Worm (Caenorhabditis elegans) whole organism, L2 larva: ENCODE data around the gene Y73C8C.4.
"Not testable (repeated sequence)": the region's sequence is repeated elsewhere in the genome, so short reads cannot be mapped to it uniquely, and the experiment has no call there.

Source experiments
- C34F6.9 ChIP-seq: fragments of 150-350 bp; optimal IDR thresholded peaks from 2 replicates; lab custom pipeline; 2014; ENCODE audit warnings: missing biosample characterization, missing genetic modification characterization
- F13H6.1 ChIP-seq: sonication (generic microtip); optimal IDR thresholded peaks from 2 replicates; lab custom pipeline; 2016; ENCODE audit warnings: missing genetic modification characterization, missing compliant biosample characterization
- Y55F3AM.14 ChIP-seq: fragments of 200-800 bp; sonication (Bioruptor generic); optimal IDR thresholded peaks from 2 replicates; lab custom pipeline; 2018; ENCODE audit warnings: mild to moderate bottlenecking, missing genetic modification characterization, missing compliant biosample characterization
- ZK546.5 ChIP-seq: sonication (generic microtip); optimal IDR thresholded peaks from 2 replicates; lab custom pipeline; 2017; ENCODE audit warnings: missing biosample characterization, missing genetic modification characterization
- alr-1 ChIP-seq: fragments of 150-350 bp; optimal IDR thresholded peaks from 2 replicates; lab custom pipeline; 2014; ENCODE audit warnings: missing biosample characterization, missing genetic modification characterization
- ama-1 ChIP-seq: fragments of 150-350 bp; optimal IDR thresholded peaks from 2 replicates; lab custom pipeline; 2018; ENCODE audit warnings: inconsistent platforms
- blmp-1 ChIP-seq: sonication (generic microtip); optimal IDR thresholded peaks from 2 replicates; lab custom pipeline; 2017; ENCODE audit warnings: missing genetic modification characterization, mild to moderate bottlenecking, missing compliant biosample characterization, antibody characterized with exemption, moderate library complexity; ENCODE audit not compliant: insufficient read depth
- ceh-16 ChIP-seq: fragments of 150-350 bp; optimal IDR thresholded peaks from 2 replicates; lab custom pipeline; 2014; ENCODE audit warnings: missing biosample characterization, missing genetic modification characterization
- ceh-82 ChIP-seq: fragments of 150-350 bp; optimal IDR thresholded peaks from 2 replicates; lab custom pipeline; 2014; ENCODE audit warnings: missing biosample characterization, missing genetic modification characterization
- crh-2 ChIP-seq: sonication (generic microtip); optimal IDR thresholded peaks from 2 replicates; lab custom pipeline; 2017; ENCODE audit warnings: missing biosample characterization, missing genetic modification characterization
- dmd-4 ChIP-seq: sonication (generic microtip); optimal IDR thresholded peaks from 2 replicates; lab custom pipeline; 2017; ENCODE audit warnings: missing biosample characterization, missing genetic modification characterization
- elt-3 ChIP-seq: sonication (generic microtip); optimal IDR thresholded peaks from 2 replicates; lab custom pipeline; 2017; ENCODE audit warnings: missing biosample characterization, missing genetic modification characterization
- lin-13 ChIP-seq: fragments of 150-350 bp; optimal IDR thresholded peaks from 2 replicates; lab custom pipeline; 2014; ENCODE audit warnings: missing biosample characterization, missing genetic modification reagents, missing genetic modification characterization
- lsy-2 ChIP-seq, 2 experiments: fragments of 150-350 bp in 1 of 2; sonication (generic microtip) in 1 of 2; optimal IDR thresholded peaks; 2 replicates each; lab custom pipeline; 2014 to 2017; ENCODE audit warnings: missing biosample characterization in 2 of 2, missing genetic modification characterization in 2 of 2
- mab-5 ChIP-seq: fragments of 150-350 bp; optimal IDR thresholded peaks from 2 replicates; lab custom pipeline; 2014; ENCODE audit warnings: missing biosample characterization, missing genetic modification characterization
- nhr-12 ChIP-seq: fragments of 150-350 bp; optimal IDR thresholded peaks from 2 replicates; lab custom pipeline; 2014; ENCODE audit warnings: missing biosample characterization, missing genetic modification characterization
- nhr-237 ChIP-seq: fragments of 150-350 bp; optimal IDR thresholded peaks from 2 replicates; lab custom pipeline; 2014; ENCODE audit warnings: missing biosample characterization, missing genetic modification characterization
- nhr-25 ChIP-seq: fragments of 150-350 bp; sonication (generic microtip); optimal IDR thresholded peaks from 3 replicates; lab custom pipeline; 2014; ENCODE audit warnings: missing biosample characterization, missing genetic modification characterization
- nhr-6 ChIP-seq: fragments of 150-350 bp; optimal IDR thresholded peaks from 2 replicates; lab custom pipeline; 2014; ENCODE audit warnings: missing biosample characterization, missing genetic modification characterization
- nhr-77 ChIP-seq: fragments of 150-350 bp; optimal IDR thresholded peaks from 2 replicates; lab custom pipeline; 2014; ENCODE audit warnings: missing biosample characterization, missing genetic modification characterization
- peb-1 ChIP-seq: fragments of 150-350 bp; optimal IDR thresholded peaks from 2 replicates; lab custom pipeline; 2014; ENCODE audit warnings: missing biosample characterization, missing genetic modification characterization
- sem-4 ChIP-seq: fragments of 150-350 bp; optimal IDR thresholded peaks from 2 replicates; lab custom pipeline; 2014; ENCODE audit warnings: missing biosample characterization, missing genetic modification reagents, missing genetic modification characterization
- skn-1 ChIP-seq: sonication (generic microtip); optimal IDR thresholded peaks from 2 replicates; lab custom pipeline; 2017; ENCODE audit warnings: missing biosample characterization, missing genetic modification characterization
- snpc-4 ChIP-seq: fragments of 150-350 bp; optimal IDR thresholded peaks from 2 replicates; lab custom pipeline; 2014; ENCODE audit warnings: missing biosample characterization, missing genetic modification characterization
- unc-39 ChIP-seq: fragments of 150-350 bp; optimal IDR thresholded peaks from 2 replicates; lab custom pipeline; 2014; ENCODE audit warnings: missing biosample characterization, missing genetic modification characterization
- unc-62 ChIP-seq: fragments of 150-350 bp; optimal IDR thresholded peaks from 2 replicates; lab custom pipeline; 2014; ENCODE audit warnings: missing biosample characterization, missing genetic modification reagents, missing genetic modification characterization
- zag-1 ChIP-seq: fragments of 150-350 bp; optimal IDR thresholded peaks from 2 replicates; lab custom pipeline; 2014; ENCODE audit warnings: missing biosample characterization, missing genetic modification characterization
- ztf-11 ChIP-seq: sonication (generic microtip); optimal IDR thresholded peaks from 2 replicates; lab custom pipeline; 2017; ENCODE audit warnings: missing biosample characterization, missing genetic modification characterization
- ztf-4 ChIP-seq: fragments of 150-350 bp; optimal IDR thresholded peaks from 2 replicates; lab custom pipeline; 2014; ENCODE audit warnings: missing biosample characterization, missing genetic modification characterization

Y73C8C.4 gene

DNA sequence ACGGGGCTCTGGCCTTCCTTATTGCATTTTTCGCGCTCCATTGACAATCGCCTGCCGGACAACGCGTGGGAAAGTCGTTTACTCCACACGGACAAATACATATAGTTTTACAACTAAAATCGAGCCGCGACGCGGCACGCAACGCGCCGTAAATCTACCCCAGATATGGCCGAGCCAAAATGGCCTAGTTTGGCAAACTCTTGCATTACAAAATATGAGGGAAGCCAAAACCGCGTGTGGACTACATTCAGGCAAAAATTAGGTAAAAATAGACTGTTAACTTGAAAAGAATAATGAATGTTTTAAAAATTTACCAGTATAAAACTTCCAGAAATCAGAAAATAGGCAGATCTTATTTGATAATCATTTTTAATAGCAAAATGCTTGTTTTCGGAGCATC is 37.5 kb downstream of the Y73C8C.4 start, which contains the start of gene srt-16:
Gene srt-16, minus strand, starts transcription at position 101 of the 400 bp plus-strand sequence.
- not testable (repeated sequence) for TF ChIP-seq snpc-4 (tag; lab: Kevin White, UChicago); Y55F3AM.14; ZK546.5 (tag; lab: Kevin White, UChicago)

DNA sequence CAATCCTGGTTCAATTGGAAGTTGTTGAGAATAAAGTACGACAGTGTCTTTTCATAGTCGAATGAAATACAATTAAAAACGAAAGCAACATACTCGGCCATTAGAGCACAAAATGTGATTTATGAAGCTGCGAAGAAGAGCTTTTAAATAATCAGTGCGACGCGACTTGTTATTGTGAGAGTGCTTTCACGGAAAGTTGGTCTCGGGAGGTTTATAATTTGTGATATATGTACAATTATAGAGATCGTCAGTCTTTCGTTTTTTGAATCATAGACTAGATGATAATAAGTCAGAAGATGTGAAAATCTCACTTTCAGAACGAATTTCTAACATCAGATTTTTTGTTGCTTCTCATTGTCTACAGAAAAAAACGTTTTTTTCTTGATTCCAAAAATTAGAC is 39.9 kb downstream of the Y73C8C.4 start, which contains the start of gene srt-15:
Gene srt-15, minus strand, starts transcription at position 101 of the 400 bp plus-strand sequence.
- TF ChIP-seq unc-62 (GFP tag; lab: Kevin White, UChicago) (no peak), elt-3 (tag; lab: Kevin White, UChicago) (no peak), nhr-77 (tag; lab: Kevin White, UChicago) (no peak)

DNA sequence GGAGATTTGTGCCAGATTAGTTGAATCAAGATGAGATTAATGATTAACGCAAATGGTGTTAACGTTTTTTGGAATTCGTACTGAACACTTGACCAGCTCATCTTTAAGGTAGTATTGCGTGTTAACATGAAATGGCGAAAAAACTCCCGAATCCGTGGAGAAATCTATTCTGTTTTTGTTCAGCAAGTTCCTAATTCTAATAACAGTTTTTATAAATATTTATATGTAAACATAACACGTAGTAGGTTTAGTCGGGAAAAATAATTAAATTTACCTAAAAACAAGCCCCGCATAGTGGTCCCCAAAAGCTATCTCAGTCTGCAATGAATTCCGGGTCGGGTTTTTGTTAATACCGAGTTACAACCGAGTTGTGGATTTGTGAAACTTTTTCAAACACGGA is 43.0 kb downstream of the Y73C8C.4 start, which contains the start of gene str-244:
Gene str-244, minus strand, starts transcription at position 101 of the 400 bp plus-strand sequence.
- no peak for TF ChIP-seq lsy-2 (tag; optimal IDR thresholded peaks at IDR 0.05; lab: Kevin White, UChicago)
- TF ChIP-seq nhr-12 (tag; lab: Kevin White, UChicago), result no peak
- TF ChIP-seq unc-62 (GFP tag; lab: Kevin White, UChicago), result no peak
- no peak for TF ChIP-seq F13H6.1 (tag; lab: Kevin White, UChicago)
- no peak for TF ChIP-seq zag-1 (tag; lab: Kevin White, UChicago)
- no peak for TF ChIP-seq snpc-4 (tag; lab: Kevin White, UChicago)
- no peak for TF ChIP-seq nhr-77 (tag; lab: Kevin White, UChicago)
- TF ChIP-seq nhr-237 (tag; lab: Kevin White, UChicago), result no peak
- no peak for TF ChIP-seq crh-2 (tag; lab: Kevin White, UChicago)
- TF ChIP-seq skn-1 (tag; lab: Kevin White, UChicago), result no peak
- no peak for TF ChIP-seq mab-5 (tag; lab: Kevin White, UChicago)

- TF ChIP-seq alr-1 (tag; lab: Kevin White, UChicago) (no peak), peb-1 (no peak), unc-39 (tag; lab: Kevin White, UChicago) (no peak), ceh-82 (tag; lab: Kevin White, UChicago) (no peak), blmp-1 (tag; lab: Kevin White, UChicago) (no peak), C34F6.9 (tag; lab: Kevin White, UChicago) (no peak), ztf-4 (tag; lab: Kevin White, UChicago) (no peak), lin-13 (GFP tag; lab: Kevin White, UChicago) (no peak), Y55F3AM.14 (no peak), ceh-16 (tag; lab: Kevin White, UChicago) (no peak), sem-4 (no peak), crh-2 (tag; lab: Kevin White, UChicago) (no peak), dmd-4 (tag; lab: Kevin White, UChicago) (no peak), ama-1 (lab: Kevin White, UChicago) (no peak), nhr-6 (tag; lab: Kevin White, UChicago) (no peak), nhr-237 (tag; lab: Kevin White, UChicago) (no peak), nhr-77 (tag; lab: Kevin White, UChicago) (no peak), ztf-11 (tag; lab: Kevin White, UChicago) (no peak), nhr-25 (tag; lab: Kevin White, UChicago) (no peak)
These were observed 47.7 kb downstream of the Y73C8C.4 start, which contains the start of gene C50H11.8 for ce11 chrV:3054254-3054653. Gene C50H11.8, plus strand, starts transcription at chrV:3054554.
